Fruit fly (Drosophila melanogaster) whole organism, prepupa: Measurements from ENCODE around the gene CG1637.
A peak's percentile ranks its signal among the peaks of the same experiment; 100 is the strongest.

Experiments
- CG10631 ChIP-seq: fragments of 200-800 bp; sonication (Bioruptor generic); optimal IDR thresholded peaks from 2 replicates; lab custom pipeline; 2016; ENCODE audit warnings: missing biosample characterization, missing genetic modification characterization
- CG10669 ChIP-seq: fragments of 200-800 bp; sonication (Bioruptor generic); optimal IDR thresholded peaks from 3 replicates; lab custom pipeline; 2018; ENCODE audit warnings: missing biosample characterization, mild to moderate bottlenecking, missing genetic modification characterization, moderate library complexity
- CG11294 ChIP-seq: fragments of 200-800 bp; sonication (Bioruptor generic); IDR thresholded peaks from 2 replicates; pipeline ENCODE4 v1.3.6; 2022; ENCODE audit warnings: missing biosample characterization, missing genetic modification characterization
- CG11902 ChIP-seq: fragments of 200-800 bp; sonication (Bioruptor generic); optimal IDR thresholded peaks from 3 replicates; lab custom pipeline; 2016; ENCODE audit warnings: missing biosample characterization, missing genetic modification characterization
- CG15336 ChIP-seq: fragments of 200-800 bp; sonication (Bioruptor generic); IDR thresholded peaks from 2 replicates; pipeline ENCODE4 v1.3.6; 2022; ENCODE audit warnings: missing biosample characterization, missing genetic modification characterization
- CG16779 ChIP-seq: fragments of 200-800 bp; sonication (Bioruptor generic); optimal IDR thresholded peaks from 3 replicates; lab custom pipeline; 2017; ENCODE audit warnings: missing biosample characterization, mild to moderate bottlenecking, missing genetic modification characterization
- CG31627 ChIP-seq: fragments of 200-800 bp; sonication (Bioruptor generic); optimal IDR thresholded peaks from 3 replicates; lab custom pipeline; 2016; ENCODE audit warnings: missing biosample characterization, missing genetic modification characterization
- CG32006 ChIP-seq: fragments of 200-800 bp; sonication (Bioruptor generic); optimal IDR thresholded peaks from 3 replicates; lab custom pipeline; 2017; ENCODE audit warnings: missing biosample characterization, mild to moderate bottlenecking, missing genetic modification characterization
- CG34406 ChIP-seq: fragments of 200-800 bp; sonication (Bioruptor generic); optimal IDR thresholded peaks from 3 replicates; lab custom pipeline; 2016; ENCODE audit warnings: missing biosample characterization, missing genetic modification characterization
- CG3919 ChIP-seq: fragments of 200-800 bp; sonication (Bioruptor generic); optimal IDR thresholded peaks from 3 replicates; lab custom pipeline; 2016; ENCODE audit warnings: missing biosample characterization, missing genetic modification characterization
- CG6163 ChIP-seq: fragments of 200-800 bp; sonication (Bioruptor generic); IDR thresholded peaks from 3 replicates; pipeline ENCODE4 v1.3.6; 2022; ENCODE audit warnings: missing biosample characterization, missing genetic modification characterization
- CG6792 ChIP-seq: fragments of 200-800 bp; sonication (Bioruptor generic); optimal IDR thresholded peaks from 3 replicates; lab custom pipeline; 2016; ENCODE audit warnings: missing biosample characterization, missing genetic modification characterization
- CG6808 ChIP-seq: fragments of 200-800 bp; sonication (Bioruptor generic); optimal IDR thresholded peaks from 3 replicates; lab custom pipeline; 2017; ENCODE audit warnings: missing biosample characterization, missing genetic modification characterization, mild to moderate bottlenecking, moderate library complexity, missing genetic modification reagents
- CG7368 ChIP-seq: fragments of 200-800 bp; sonication (Bioruptor generic); optimal IDR thresholded peaks from 3 replicates; lab custom pipeline; 2016; ENCODE audit warnings: missing biosample characterization, missing genetic modification characterization
- CG8119 ChIP-seq: fragments of 200-800 bp; sonication (Bioruptor generic); IDR thresholded peaks from 3 replicates; pipeline ENCODE4 v1.3.6; 2022; ENCODE audit warnings: missing biosample characterization, missing genetic modification characterization
- CG8319 ChIP-seq: fragments of 200-800 bp; sonication (Bioruptor generic); optimal IDR thresholded peaks from 3 replicates; lab custom pipeline; 2016; ENCODE audit warnings: missing biosample characterization, missing genetic modification characterization
- CG8632 ChIP-seq: fragments of 200-800 bp; sonication (Bioruptor generic); optimal IDR thresholded peaks from 3 replicates; lab custom pipeline; 2016; ENCODE audit warnings: missing biosample characterization, missing genetic modification characterization
- CG9139 ChIP-seq: fragments of 200-800 bp; sonication (Bioruptor generic); optimal IDR thresholded peaks from 3 replicates; lab custom pipeline; 2017; ENCODE audit warnings: missing biosample characterization, mild to moderate bottlenecking, missing genetic modification characterization
- Eip75B ChIP-seq: fragments of 200-800 bp; sonication (Bioruptor generic); optimal IDR thresholded peaks from 3 replicates; lab custom pipeline; 2016; ENCODE audit warnings: missing biosample characterization, missing genetic modification characterization
- Eip78C ChIP-seq: fragments of 200-800 bp; sonication (Bioruptor generic); peaks from one replicate; lab custom pipeline; 2016; ENCODE audit warnings: missing biosample characterization, missing genetic modification characterization
- Eip93F ChIP-seq: fragments of 200-800 bp; sonication (Bioruptor generic); optimal IDR thresholded peaks from 2 replicates; lab custom pipeline; 2016; ENCODE audit warnings: missing biosample characterization, mild to moderate bottlenecking, missing genetic modification characterization
- Ets21C ChIP-seq: fragments of 200-800 bp; sonication (Bioruptor generic); optimal IDR thresholded peaks from 3 replicates; lab custom pipeline; 2016; ENCODE audit warnings: missing biosample characterization, missing genetic modification characterization
- Ets96B ChIP-seq: fragments of 200-800 bp; optimal IDR thresholded peaks from 2 replicates; lab custom pipeline; 2019; ENCODE audit warnings: missing biosample characterization, mild to moderate bottlenecking, missing genetic modification characterization, moderate library complexity
- Hr38 ChIP-seq: sonication (Bioruptor generic); optimal IDR thresholded peaks from 2 replicates; lab custom pipeline; 2016; ENCODE audit warnings: missing biosample characterization, missing genetic modification characterization
- Hr39 ChIP-seq: fragments of 200-800 bp; sonication (Bioruptor generic); optimal IDR thresholded peaks from 2 replicates; lab custom pipeline; 2016; ENCODE audit warnings: missing biosample characterization, missing genetic modification characterization
- Hr4 ChIP-seq: fragments of 200-800 bp; sonication (Bioruptor generic); optimal IDR thresholded peaks from 3 replicates; lab custom pipeline; 2016; ENCODE audit warnings: missing biosample characterization, missing genetic modification characterization
- Lpt ChIP-seq: fragments of 200-800 bp; sonication (Bioruptor generic); optimal IDR thresholded peaks from 3 replicates; lab custom pipeline; 2016; ENCODE audit warnings: missing biosample characterization, missing genetic modification characterization
- Met ChIP-seq: fragments of 200-800 bp; sonication (Bioruptor generic); optimal IDR thresholded peaks from 3 replicates; lab custom pipeline; 2016; ENCODE audit warnings: missing biosample characterization, missing genetic modification characterization
- OdsH ChIP-seq: fragments of 200-800 bp; sonication (Bioruptor generic); optimal IDR thresholded peaks from 3 replicates; lab custom pipeline; 2016; ENCODE audit warnings: missing biosample characterization, missing genetic modification characterization
- Smox ChIP-seq: fragments of 200-800 bp; sonication (Bioruptor generic); optimal IDR thresholded peaks from 3 replicates; lab custom pipeline; 2016; ENCODE audit warnings: missing biosample characterization, missing genetic modification characterization
- Sox102F ChIP-seq: fragments of 200-800 bp; sonication (Bioruptor generic); optimal IDR thresholded peaks from 2 replicates; lab custom pipeline; 2016; ENCODE audit warnings: missing biosample characterization, mild to moderate bottlenecking, missing genetic modification characterization
- Sox14 ChIP-seq: fragments of 200-800 bp; sonication (Bioruptor generic); optimal IDR thresholded peaks from 3 replicates; lab custom pipeline; 2016; ENCODE audit warnings: missing biosample characterization, missing genetic modification characterization
- achi ChIP-seq: fragments of 200-800 bp; sonication (Bioruptor generic); optimal IDR thresholded peaks from 3 replicates; lab custom pipeline; 2016; ENCODE audit warnings: missing biosample characterization, missing genetic modification characterization
- acj6 ChIP-seq: fragments of 200-800 bp; sonication (Bioruptor generic); optimal IDR thresholded peaks from 3 replicates; lab custom pipeline; 2016; ENCODE audit warnings: missing biosample characterization, missing genetic modification characterization
- dac ChIP-seq: fragments of 200-800 bp; sonication (Bioruptor generic); optimal IDR thresholded peaks from 2 replicates; lab custom pipeline; 2017; ENCODE audit warnings: missing biosample characterization, mild to moderate bottlenecking, missing genetic modification characterization
- dsx ChIP-seq: fragments of 200-800 bp; optimal IDR thresholded peaks from 3 replicates; lab custom pipeline; 2019; ENCODE audit warnings: missing biosample characterization, mild to moderate bottlenecking, missing genetic modification characterization, moderate library complexity; ENCODE audit not compliant: poor library complexity, severe bottlenecking
- eg ChIP-seq: fragments of 200-800 bp; sonication (Bioruptor generic); IDR thresholded peaks from 3 replicates; pipeline ENCODE4 v1.3.6; 2022; ENCODE audit warnings: missing biosample characterization, missing genetic modification characterization
- esn ChIP-seq: fragments of 200-800 bp; sonication (Bioruptor generic); optimal IDR thresholded peaks from 2 replicates; lab custom pipeline; 2016; ENCODE audit warnings: missing biosample characterization, mild to moderate bottlenecking, missing genetic modification characterization, moderate library complexity
- fd59A ChIP-seq: fragments of 200-800 bp; sonication (Bioruptor generic); optimal IDR thresholded peaks from 2 replicates; lab custom pipeline; 2017; ENCODE audit warnings: missing biosample characterization, mild to moderate bottlenecking, missing genetic modification characterization, missing genetic modification reagents
- fd85E ChIP-seq: fragments of 200-800 bp; sonication (Bioruptor generic); optimal IDR thresholded peaks from 3 replicates; lab custom pipeline; 2016; ENCODE audit warnings: missing biosample characterization, missing genetic modification characterization
- fkh ChIP-seq: fragments of 200-800 bp; sonication (Bioruptor generic); optimal IDR thresholded peaks from 3 replicates; lab custom pipeline; 2017; ENCODE audit warnings: missing biosample characterization, mild to moderate bottlenecking, missing genetic modification characterization, moderate library complexity
- lz ChIP-seq: fragments of 200-800 bp; sonication (Bioruptor generic); optimal IDR thresholded peaks from 3 replicates; lab custom pipeline; 2016; ENCODE audit warnings: missing biosample characterization, missing genetic modification characterization
- net ChIP-seq: fragments of 200-800 bp; sonication (Bioruptor generic); optimal IDR thresholded peaks from 3 replicates; lab custom pipeline; 2016; ENCODE audit warnings: missing biosample characterization, missing genetic modification characterization
- spab ChIP-seq: fragments of 200-800 bp; sonication (Bioruptor generic); optimal IDR thresholded peaks from 2 replicates; lab custom pipeline; 2017; ENCODE audit warnings: missing biosample characterization, mild to moderate bottlenecking, missing genetic modification characterization, missing genetic modification reagents
- svp ChIP-seq: fragments of 200-800 bp; sonication (Bioruptor generic); peaks from one replicate; lab custom pipeline; 2016; ENCODE audit warnings: missing biosample characterization, missing genetic modification characterization
- topi ChIP-seq: fragments of 200-800 bp; sonication (Bioruptor generic); optimal IDR thresholded peaks from 3 replicates; lab custom pipeline; 2016; ENCODE audit warnings: missing biosample characterization, missing genetic modification characterization

CG1637 gene

DNA sequence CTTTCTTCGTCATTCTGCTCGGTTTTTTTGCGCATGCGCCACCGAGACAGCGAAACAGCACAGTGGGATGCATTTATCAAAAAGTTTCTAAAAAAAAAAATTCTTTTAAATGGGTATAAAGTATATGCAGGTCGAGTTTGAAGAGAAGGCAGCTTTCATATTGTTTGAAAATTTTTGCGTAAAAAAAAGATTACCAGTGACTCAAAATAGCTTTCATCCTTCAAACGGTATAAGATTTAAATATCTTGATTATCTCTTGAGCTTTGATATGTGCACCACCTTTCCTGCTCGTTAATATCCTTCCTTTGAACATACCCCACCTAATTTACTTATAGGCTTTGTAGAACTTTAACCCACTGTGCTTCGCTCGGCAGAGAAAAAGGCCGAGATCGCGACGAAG lies 27.4 kb upstream of the CG1637 start:
- TF ChIP-seq CG8632 (peak; percentile 1), CG16779 (tag; lab: Kevin White, UChicago) (no peak), Sox102F (GFP tag; lab: Kevin White, UChicago) (peak; percentile 42), CG9139 (GFP tag; lab: Kevin White, UChicago) (no peak), dac (GFP tag; lab: Kevin White, UChicago) (no peak), Lpt (GFP tag; lab: Kevin White, UChicago) (no peak), achi (GFP tag; lab: Kevin White, UChicago) (peak; percentile 26), Eip78C (peak; percentile 79), CG10631 (GFP tag; lab: Kevin White, UChicago) (peak; percentile 36), CG6163 (GFP tag; lab: Robert Waterston, UW) (peak; percentile 28; the same call in 1 of the 3 replicates), Met (GFP tag; lab: Kevin White, UChicago) (peak; percentile 46), CG15336 (GFP tag; lab: Robert Waterston, UW) (peak; percentile 46), Hr4 (GFP tag; lab: Kevin White, UChicago) (peak; percentile 20), OdsH (GFP tag; lab: Kevin White, UChicago) (peak; percentile 36), Smox (GFP tag; lab: Kevin White, UChicago) (peak; percentile 33), CG6792 (GFP tag; lab: Kevin White, UChicago) (peak; percentile 4), Eip75B (GFP tag; lab: Kevin White, UChicago) (peak; percentile 57), CG8119 (GFP tag; lab: Robert Waterston, UW) (no peak), Hr39 (GFP tag; lab: Kevin White, UChicago) (peak; percentile 13), CG6808 (GFP tag; lab: Kevin White, UChicago) (no peak), esn (GFP tag; lab: Kevin White, UChicago) (peak; percentile 51), topi (GFP tag; lab: Kevin White, UChicago) (peak; percentile 41), net (no peak), Ets21C (peak; percentile 15), CG3919 (no peak), Hr38 (GFP tag; lab: Kevin White, UChicago) (no peak), CG31627 (GFP tag; lab: Kevin White, UChicago) (peak; percentile 29), CG34406 (peak; percentile 20), svp (GFP tag; lab: Kevin White, UChicago) (peak; percentile 69), CG10669 (GFP tag; lab: Kevin White, UChicago) (no peak), CG7368 (GFP tag; lab: Kevin White, UChicago) (peak; percentile 11), lz (GFP tag; lab: Kevin White, UChicago) (peak; percentile 40), CG11902 (GFP tag; lab: Kevin White, UChicago) (no peak), CG32006 (peak; percentile 42), Sox14 (peak; percentile 5), eg (GFP tag; lab: Robert Waterston, UW) (peak; percentile 10; the same call in 1 of the 3 replicates), Eip93F (GFP tag; lab: Kevin White, UChicago) (no peak), spab (peak; percentile 13), acj6 (GFP tag; lab: Kevin White, UChicago) (peak; percentile 16), CG8319 (GFP tag; lab: Kevin White, UChicago) (no peak)
- TF ChIP-seq, all 60 proteins: peak for 27

DNA sequence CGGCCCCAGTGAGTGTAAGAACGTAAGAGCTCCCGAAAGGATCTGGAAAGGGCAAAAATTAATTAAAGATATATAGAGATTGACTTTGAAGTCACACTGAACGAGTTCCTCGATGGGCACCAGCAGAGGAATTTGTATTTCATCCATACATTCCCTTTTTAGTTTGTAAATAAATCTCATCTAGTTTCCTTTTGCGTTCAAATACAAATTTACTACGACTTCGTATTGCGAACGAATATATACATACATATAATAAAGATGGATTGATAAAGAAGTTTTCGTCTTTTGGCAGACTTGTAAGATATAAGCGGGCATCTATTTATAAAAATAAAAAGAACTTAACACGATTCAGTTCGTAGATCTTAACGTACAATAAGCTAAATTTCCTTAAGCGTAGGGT lies 22.0 kb upstream of the CG1637 start, which contains the start of gene CG15208:
Gene CG15208 (plus strand): TSS at position 301 of the 400 bp plus-strand sequence.
- no peak for TF ChIP-seq CG11902 (GFP tag; lab: Kevin White, UChicago)
- TF ChIP-seq net: no peak
- no peak for TF ChIP-seq Eip93F (GFP tag; lab: Kevin White, UChicago)
- TF ChIP-seq, all 60 proteins: peak for 0

DNA sequence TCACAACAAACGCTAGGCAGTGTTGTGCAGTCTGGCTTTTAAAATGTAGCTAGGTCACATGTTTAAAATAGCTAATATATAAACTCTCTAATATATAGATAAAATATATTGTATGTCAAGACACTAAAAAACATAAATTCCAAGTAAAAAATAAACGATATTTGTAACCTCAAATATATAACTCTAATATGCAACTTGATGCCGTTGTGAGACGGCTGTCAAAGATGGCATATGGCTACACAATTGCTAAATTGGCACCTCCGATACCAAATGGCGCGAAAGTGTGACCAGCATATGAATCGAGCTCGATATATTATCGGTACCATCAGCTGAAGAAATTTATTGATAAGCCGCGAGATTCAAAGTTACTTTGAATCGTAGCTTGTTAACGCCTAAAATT lies 21.5 kb upstream of the CG1637 start, which contains the start of gene CG1582:
Gene CG1582 (minus strand): TSS at position 71 of the 400 bp plus-strand sequence.
- TF ChIP-seq CG15336 (GFP tag; lab: Robert Waterston, UW) (no peak), Lpt (GFP tag; lab: Kevin White, UChicago) (no peak), OdsH (GFP tag; lab: Kevin White, UChicago) (peak; percentile 16), Hr39 (GFP tag; lab: Kevin White, UChicago) (peak; percentile 8), Hr4 (GFP tag; lab: Kevin White, UChicago) (no peak), fd59A (GFP tag; lab: Kevin White, UChicago) (no peak), dsx (GFP tag; lab: Kevin White, UChicago) (no peak), CG6163 (GFP tag; lab: Robert Waterston, UW) (no peak), topi (GFP tag; lab: Kevin White, UChicago) (no peak), Eip78C (peak; percentile 46), fkh (GFP tag; lab: Kevin White, UChicago) (no peak), CG7368 (GFP tag; lab: Kevin White, UChicago) (no peak), CG3919 (no peak), Ets21C (no peak), achi (GFP tag; lab: Kevin White, UChicago) (peak; percentile 65), svp (GFP tag; lab: Kevin White, UChicago) (peak; percentile 54), Met (GFP tag; lab: Kevin White, UChicago) (no peak), CG31627 (GFP tag; lab: Kevin White, UChicago) (no peak), Eip75B (GFP tag; lab: Kevin White, UChicago) (no peak), acj6 (GFP tag; lab: Kevin White, UChicago) (no peak), fd85E (no peak), lz (GFP tag; lab: Kevin White, UChicago) (no peak), CG6808 (GFP tag; lab: Kevin White, UChicago) (no peak), esn (GFP tag; lab: Kevin White, UChicago) (peak; percentile 18), CG11294 (GFP tag; lab: Robert Waterston, UW) (no peak), Ets96B (tag; lab: Kevin White, UChicago) (no peak)
